Fruit fly (Drosophila melanogaster): ENCODE results near the gene CG7142.
A peak's percentile ranks its signal among the peaks of the same experiment; 100 is the strongest.

Gene CG7142

DNA sequence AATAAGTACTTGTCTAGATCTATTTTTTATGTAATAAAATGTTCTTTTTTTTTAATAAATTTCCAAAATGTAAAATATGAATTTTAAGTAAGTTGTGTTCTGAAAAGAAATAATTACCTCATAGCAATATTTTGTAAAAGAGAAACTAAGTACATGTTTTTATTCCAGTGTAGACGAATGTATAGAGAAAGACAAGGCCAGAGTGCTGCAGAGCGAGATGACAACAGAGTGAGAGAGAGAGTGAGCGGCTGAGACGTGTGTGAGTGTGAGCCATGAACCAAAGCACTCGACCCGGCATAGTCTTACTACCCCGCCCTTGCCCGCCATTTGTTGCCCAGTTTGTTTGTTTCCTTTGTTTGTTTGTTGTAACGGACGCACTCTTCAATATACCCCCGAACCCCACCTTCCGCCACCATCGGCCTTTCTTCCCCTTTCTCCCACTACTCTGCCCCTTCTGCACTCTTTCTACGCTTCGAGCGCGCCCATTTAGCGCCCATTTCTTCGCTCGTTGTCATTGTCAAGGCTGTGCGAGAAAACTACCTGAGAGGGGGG, 32.1 kb upstream of the CG7142 start (continued):
- no peak for TF ChIP-seq Neu2 (GFP tag; optimal IDR thresholded peaks at IDR 0.05; ENCODE audit: borderline replicate concordance)
- TF ChIP-seq scrt (GFP tag; optimal IDR thresholded peaks at IDR 0.05), result peak; percentile 61
- TF ChIP-seq CG1602 (GFP tag; optimal IDR thresholded peaks at IDR 0.05), result no peak
- TF ChIP-seq Antp (GFP tag; optimal IDR thresholded peaks at IDR 0.05), result peak; percentile 24
- TF ChIP-seq CG18011 (GFP tag; optimal IDR thresholded peaks at IDR 0.05), result peak; percentile 24
- no peak for TF ChIP-seq D19B (GFP tag; optimal IDR thresholded peaks at IDR 0.05)
- TF ChIP-seq CG15479 (GFP tag; optimal IDR thresholded peaks at IDR 0.05), result no peak
- TF ChIP-seq zen (tag; optimal IDR thresholded peaks at IDR 0.05), result no peak
- TF ChIP-seq CG30020 (tag; optimal IDR thresholded peaks at IDR 0.05), result no peak
- no peak for TF ChIP-seq sima (GFP tag; optimal IDR thresholded peaks at IDR 0.05)
- peak; percentile 80 for TF ChIP-seq ken (GFP tag; IDR thresholded peaks at IDR 0.05)
- TF ChIP-seq bcd (GFP tag; optimal IDR thresholded peaks at IDR 0.05), result peak; percentile 74
- TF ChIP-seq CG12236 (GFP tag; optimal IDR thresholded peaks at IDR 0.05), result no peak
- no peak for TF ChIP-seq Dref (GFP tag; IDR thresholded peaks at IDR 0.05)
- TF ChIP-seq sens-2 (GFP tag; IDR thresholded peaks at IDR 0.05), result no peak
- TF ChIP-seq cg (GFP tag; optimal IDR thresholded peaks at IDR 0.05), result peak; percentile 55
- peak; percentile 36; the same call in 1 of the 3 replicates for TF ChIP-seq H15 (GFP tag; IDR thresholded peaks at IDR 0.05)
- TF ChIP-seq B-H2 (GFP tag; optimal IDR thresholded peaks at IDR 0.05), result no peak
- no peak for TF ChIP-seq Atf3 (GFP tag; optimal IDR thresholded peaks at IDR 0.05)
- peak; percentile 56 for TF ChIP-seq D19A (tag; optimal IDR thresholded peaks at IDR 0.05)
- no peak for TF ChIP-seq BEAF-32 (GFP tag; optimal IDR thresholded peaks at IDR 0.05)
- peak; percentile 50; the same call in 1 of the 2 replicates for TF ChIP-seq CG32532 (GFP tag; IDR thresholded peaks at IDR 0.05)
- TF ChIP-seq vfl (GFP tag; optimal IDR thresholded peaks at IDR 0.05), result no peak
- no peak for TF ChIP-seq HLH3B (GFP tag; IDR thresholded peaks at IDR 0.05)
- TF ChIP-seq CG34224 (GFP tag; IDR thresholded peaks at IDR 0.05; ENCODE audit: partially characterized antibody), result no peak
- TF ChIP-seq yki (optimal IDR thresholded peaks at IDR 0.05), result no peak
- TF ChIP-seq lab (GFP tag; optimal IDR thresholded peaks at IDR 0.05), result peak; percentile 78
- peak; percentile 77 for TF ChIP-seq otp (GFP tag; IDR thresholded peaks at IDR 0.05)
- no peak for TF ChIP-seq CG34376 (GFP tag; optimal IDR thresholded peaks at IDR 0.05)
- TF ChIP-seq ci (GFP tag; IDR thresholded peaks at IDR 0.05), result peak; percentile 86
- no peak for TF ChIP-seq ems (GFP tag; optimal IDR thresholded peaks at IDR 0.05)
- no peak for TF ChIP-seq CG2129 (GFP tag; IDR thresholded peaks at IDR 0.05; ENCODE audit: partially characterized antibody)
- TF ChIP-seq Doc3 (GFP tag; IDR thresholded peaks at IDR 0.05; ENCODE audit: partially characterized antibody), result no peak
- TF ChIP-seq CG6813 (GFP tag; optimal IDR thresholded peaks at IDR 0.05), result peak; percentile 85
- no peak for TF ChIP-seq unc-4 (GFP tag; IDR thresholded peaks at IDR 0.05; ENCODE audit: partially characterized antibody)
- TF ChIP-seq Atf-2 (GFP tag; optimal IDR thresholded peaks at IDR 0.05), result no peak
- peak; percentile 4 for TF ChIP-seq CG9797 (GFP tag; optimal IDR thresholded peaks at IDR 0.05)
- TF ChIP-seq tgo (GFP tag; IDR thresholded peaks at IDR 0.05), result no peak
- no peak for TF ChIP-seq CG14860 (GFP tag; IDR thresholded peaks at IDR 0.05; ENCODE audit: partially characterized antibody)
- TF ChIP-seq bsh (GFP tag; optimal IDR thresholded peaks at IDR 0.05), result peak; percentile 53 to 67
- peak; percentile 45 for TF ChIP-seq Hey (tag; optimal IDR thresholded peaks at IDR 0.05)
- TF ChIP-seq CG4360 (GFP tag; IDR thresholded peaks at IDR 0.05), result peak; percentile 82
- TF ChIP-seq CG7271 (tag; optimal IDR thresholded peaks at IDR 0.05), result no peak
- TF ChIP-seq CG10267 (tag; optimal IDR thresholded peaks at IDR 0.05), result peak; percentile 46
- TF ChIP-seq Sry-δ (GFP tag; optimal IDR thresholded peaks at IDR 0.05), result no peak
- peak; percentile 1 for TF ChIP-seq Xbp1 (GFP tag; optimal IDR thresholded peaks at IDR 0.05)
- TF ChIP-seq CG11456 (GFP tag; IDR thresholded peaks at IDR 0.05), result no peak
- 0 out of 2 replicates have a peak, but pooled peaks have one; percentile 5 for TF ChIP-seq ham (GFP tag; IDR thresholded peaks at IDR 0.05)
- TF ChIP-seq NFAT (GFP tag; IDR thresholded peaks at IDR 0.05), result peak; percentile 57
- no peak for TF ChIP-seq CG9817 (tag; optimal IDR thresholded peaks at IDR 0.05)
